Fruit fly (Drosophila melanogaster) whole organism, embryonic: Measurements from ENCODE around the gene Mipp2.

Experiments used
- C15 ChIP-seq: fragments of 200-800 bp; sonication (Bioruptor generic); IDR thresholded peaks from 3 replicates; pipeline ENCODE4 v1.3.6; 2022; ENCODE audit warnings: missing biosample characterization, missing genetic modification characterization
- CG10979 ChIP-seq: fragments of 200-800 bp; sonication (Bioruptor generic); optimal IDR thresholded peaks from 2 replicates; lab custom pipeline; 2018; ENCODE audit warnings: missing biosample characterization, mild to moderate bottlenecking, missing genetic modification characterization, moderate library complexity
- CG12155 ChIP-seq: fragments of 200-800 bp; sonication (Bioruptor generic); optimal IDR thresholded peaks from 3 replicates; lab custom pipeline; 2016; ENCODE audit warnings: missing biosample characterization, missing genetic modification characterization
- CG14965 ChIP-seq: fragments of 200-800 bp; sonication (Bioruptor generic); optimal IDR thresholded peaks from 2 replicates; lab custom pipeline; 2016; ENCODE audit warnings: missing biosample characterization, missing genetic modification characterization, borderline replicate concordance
- CG15479 ChIP-seq: fragments of 200-800 bp; sonication (Bioruptor generic); optimal IDR thresholded peaks from 3 replicates; lab custom pipeline; 2019; ENCODE audit warnings: missing biosample characterization, mild to moderate bottlenecking, missing genetic modification characterization, moderate library complexity
- CG16779 ChIP-seq: fragments of 200-800 bp; sonication (Bioruptor generic); IDR thresholded peaks from 2 replicates; pipeline ENCODE4 v1.3.6; 2022; ENCODE audit warnings: missing biosample characterization, missing genetic modification characterization
- CG16863 ChIP-seq: fragments of 200-800 bp; sonication (Bioruptor generic); optimal IDR thresholded peaks from 3 replicates; lab custom pipeline; 2016; ENCODE audit warnings: missing biosample characterization, missing genetic modification characterization
- CG17568 ChIP-seq: fragments of 200-800 bp; sonication (Bioruptor generic); optimal IDR thresholded peaks from 2 replicates; lab custom pipeline; 2018; ENCODE audit warnings: missing biosample characterization, mild to moderate bottlenecking, missing genetic modification characterization, moderate library complexity
- CG2116 ChIP-seq: fragments of 200-800 bp; sonication (Bioruptor generic); optimal IDR thresholded peaks from 3 replicates; lab custom pipeline; 2018; ENCODE audit warnings: missing biosample characterization, mild to moderate bottlenecking, missing genetic modification characterization
- CG2678 ChIP-seq: fragments of 200-800 bp; sonication (Bioruptor generic); optimal IDR thresholded peaks from 3 replicates; lab custom pipeline; 2019; ENCODE audit warnings: missing biosample characterization, mild to moderate bottlenecking, missing genetic modification characterization, moderate library complexity
- CG32532 ChIP-seq: fragments of 200-800 bp; sonication (Bioruptor generic); IDR thresholded peaks from 2 replicates; pipeline ENCODE4 v1.3.6; 2022; ENCODE audit warnings: missing biosample characterization, missing genetic modification characterization
- CG3281 ChIP-seq: fragments of 200-800 bp; sonication (Bioruptor generic); optimal IDR thresholded peaks from 3 replicates; lab custom pipeline; 2017; ENCODE audit warnings: missing biosample characterization, mild to moderate bottlenecking, missing genetic modification characterization
- CG3995 ChIP-seq: fragments of 200-800 bp; sonication (Bioruptor generic); optimal IDR thresholded peaks from 3 replicates; lab custom pipeline; 2016; ENCODE audit warnings: missing biosample characterization, missing genetic modification characterization
- CG4820 ChIP-seq: fragments of 200-800 bp; sonication (Bioruptor generic); optimal IDR thresholded peaks from 3 replicates; lab custom pipeline; 2016; ENCODE audit warnings: missing biosample characterization, missing genetic modification characterization
- CG4854 ChIP-seq: fragments of 200-800 bp; sonication (Bioruptor generic); optimal IDR thresholded peaks from 2 replicates; lab custom pipeline; 2016; ENCODE audit warnings: missing biosample characterization, missing genetic modification characterization, inconsistent platforms
- CG6272 ChIP-seq: fragments of 200-800 bp; sonication (Bioruptor generic); IDR thresholded peaks from 2 replicates; pipeline ENCODE4 v1.3.6; 2022; ENCODE audit warnings: missing biosample characterization, missing genetic modification characterization
- CG6689 ChIP-seq: fragments of 200-800 bp; sonication (Bioruptor generic); IDR thresholded peaks from 2 replicates; pipeline ENCODE4 v1.3.6; 2022; ENCODE audit warnings: missing biosample characterization, missing genetic modification characterization
- CG7271 ChIP-seq: fragments of 200-800 bp; sonication (Bioruptor generic); optimal IDR thresholded peaks from 2 replicates; lab custom pipeline; 2018; ENCODE audit warnings: missing biosample characterization, mild to moderate bottlenecking, missing genetic modification characterization, moderate library complexity
- Camta ChIP-seq: fragments of 200-800 bp; sonication (Bioruptor generic); optimal IDR thresholded peaks from 2 replicates; lab custom pipeline; 2016; ENCODE audit warnings: missing biosample characterization, missing genetic modification characterization
- Dll ChIP-seq: fragments of 200-800 bp; sonication (Bioruptor generic); IDR thresholded peaks from 4 replicates; pipeline ENCODE4 v1.3.6; 2022; ENCODE audit warnings: missing biosample characterization, missing genetic modification characterization; ENCODE audit not compliant: partially characterized antibody
- E2f1 ChIP-seq: fragments of 200-800 bp; sonication (Bioruptor generic); IDR thresholded peaks from 2 replicates; pipeline ENCODE4 v1.3.6; 2022; ENCODE audit warnings: missing biosample characterization, missing genetic modification characterization
- HLH4C ChIP-seq: fragments of 200-800 bp; sonication (Bioruptor generic); IDR thresholded peaks from 3 replicates; pipeline ENCODE4 v1.3.6; 2022; ENCODE audit warnings: missing biosample characterization, missing genetic modification characterization; ENCODE audit not compliant: partially characterized antibody
- HLHmδ ChIP-seq: fragments of 200-800 bp; sonication (Bioruptor generic); optimal IDR thresholded peaks from 2 replicates; lab custom pipeline; 2018; ENCODE audit warnings: missing biosample characterization, mild to moderate bottlenecking, missing genetic modification characterization, moderate library complexity
- Lpt ChIP-seq: fragments of >200 bp; optimal IDR thresholded peaks from 2 replicates; lab custom pipeline; 2018; ENCODE audit warnings: missing biosample characterization, missing genetic modification characterization
- Mes4 ChIP-seq: fragments of 200-800 bp; sonication (Bioruptor generic); optimal IDR thresholded peaks from 2 replicates; lab custom pipeline; 2016; ENCODE audit warnings: missing biosample characterization, missing genetic modification characterization
- NfI ChIP-seq: fragments of 200-800 bp; sonication (Bioruptor generic); optimal IDR thresholded peaks from 3 replicates; lab custom pipeline; 2018; ENCODE audit warnings: missing biosample characterization, mild to moderate bottlenecking, missing genetic modification characterization, moderate library complexity
- Pdp1 ChIP-seq, 2 experiments: fragments of 200-800 bp; sonication (Bioruptor generic); optimal IDR thresholded peaks; 3 replicates each; lab custom pipeline; 2016; ENCODE audit warnings: missing biosample characterization in 2 of 2, missing genetic modification characterization in 2 of 2, mild to moderate bottlenecking in 1 of 2, moderate library complexity in 1 of 2
- Poxn ChIP-seq: fragments of 200-800 bp; sonication (Bioruptor generic); IDR thresholded peaks from 2 replicates; pipeline ENCODE4 v1.3.6; 2022; ENCODE audit warnings: missing biosample characterization, missing genetic modification characterization
- Spps ChIP-seq: fragments of 200-800 bp; sonication (Bioruptor generic); optimal IDR thresholded peaks from 2 replicates; lab custom pipeline; 2018; ENCODE audit warnings: missing biosample characterization, mild to moderate bottlenecking, missing genetic modification characterization
- Stat92E ChIP-seq, 3 experiments: fragments of >200 bp in 2 of 3; fragments of 200-800 bp in 1 of 3; sonication (Bioruptor generic) in 1 of 3; optimal IDR thresholded peaks; 2 replicates each; lab custom pipeline; 2017 to 2019; ENCODE audit warnings: missing biosample characterization in 3 of 3, missing genetic modification characterization in 3 of 3, mild to moderate bottlenecking in 1 of 3, moderate library complexity in 1 of 3
- cad ChIP-seq: fragments of >200 bp; optimal IDR thresholded peaks from 2 replicates; lab custom pipeline; 2017; ENCODE audit warnings: missing biosample characterization, missing genetic modification characterization
- eyg ChIP-seq: fragments of 200-800 bp; sonication (Bioruptor generic); optimal IDR thresholded peaks from 3 replicates; lab custom pipeline; 2016; ENCODE audit warnings: missing biosample characterization, missing genetic modification characterization
- grn ChIP-seq: fragments of 200-800 bp; sonication (Bioruptor generic); optimal IDR thresholded peaks from 3 replicates; lab custom pipeline; 2017; ENCODE audit warnings: missing biosample characterization, missing genetic modification characterization
- lov ChIP-seq, 2 experiments: fragments of 200-800 bp in 1 of 2; fragments of >200 bp in 1 of 2; sonication (Bioruptor generic) in 1 of 2; IDR thresholded peaks in 1 of 2; optimal IDR thresholded peaks in 1 of 2; 2 replicates in 1 of 2; 3 replicates in 1 of 2; pipeline versions ENCODE4 v1.3.6 to Lab custom; 2017 to 2022; ENCODE audit warnings: missing biosample characterization in 1 of 2, missing genetic modification characterization in 1 of 2
- mam ChIP-seq: fragments of 200-800 bp; sonication (Bioruptor generic); optimal IDR thresholded peaks from 3 replicates; lab custom pipeline; 2016; ENCODE audit warnings: missing biosample characterization, missing genetic modification characterization
- nerfin-1 ChIP-seq: fragments of 200-800 bp; sonication (Bioruptor generic); optimal IDR thresholded peaks from 3 replicates; lab custom pipeline; 2019; ENCODE audit warnings: missing biosample characterization, mild to moderate bottlenecking, missing genetic modification characterization, moderate library complexity
- nom ChIP-seq: fragments of 200-800 bp; sonication (Bioruptor generic); optimal IDR thresholded peaks from 2 replicates; lab custom pipeline; 2017; ENCODE audit warnings: missing biosample characterization, missing genetic modification characterization, mild to moderate bottlenecking, moderate library complexity, missing genetic modification reagents
- oc ChIP-seq: fragments of 200-800 bp; sonication (Bioruptor generic); optimal IDR thresholded peaks from 2 replicates; lab custom pipeline; 2018; ENCODE audit warnings: missing biosample characterization, mild to moderate bottlenecking, missing genetic modification characterization, moderate library complexity
- onecut ChIP-seq: fragments of 200-800 bp; sonication (Bioruptor generic); IDR thresholded peaks from 2 replicates; pipeline ENCODE4 v1.3.6; 2022; ENCODE audit warnings: missing biosample characterization, missing genetic modification characterization
- pho ChIP-seq: fragments of 200-800 bp; sonication (Bioruptor generic); optimal IDR thresholded peaks from 2 replicates; lab custom pipeline; 2016; ENCODE audit warnings: missing biosample characterization, missing genetic modification characterization
- salm ChIP-seq: fragments of 200-800 bp; sonication (Bioruptor generic); optimal IDR thresholded peaks from 2 replicates; lab custom pipeline; 2018; ENCODE audit warnings: missing biosample characterization, mild to moderate bottlenecking, missing genetic modification characterization
- sd ChIP-seq: fragments of 200-800 bp; sonication (Bioruptor generic); optimal IDR thresholded peaks from 3 replicates; lab custom pipeline; 2018; ENCODE audit warnings: missing biosample characterization, mild to moderate bottlenecking, missing genetic modification characterization, moderate library complexity
- sens ChIP-seq: fragments of 200-800 bp; sonication (Bioruptor generic); peaks from one replicate; lab custom pipeline; 2016; ENCODE audit warnings: missing biosample characterization, missing genetic modification characterization
- sna ChIP-seq: fragments of 200-800 bp; sonication (Bioruptor generic); IDR thresholded peaks from 2 replicates; pipeline ENCODE4 v1.3.6; 2022; ENCODE audit warnings: missing biosample characterization, missing genetic modification characterization; ENCODE audit not compliant: partially characterized antibody
- so ChIP-seq: fragments of 200-800 bp; sonication (Bioruptor generic); IDR thresholded peaks from 3 replicates; pipeline ENCODE4 v1.3.6; 2022; ENCODE audit warnings: missing biosample characterization, missing genetic modification characterization
- sqz ChIP-seq: fragments of 200-800 bp; sonication (Bioruptor generic); optimal IDR thresholded peaks from 3 replicates; lab custom pipeline; 2018; ENCODE audit warnings: missing biosample characterization, mild to moderate bottlenecking, missing genetic modification characterization
- tll ChIP-seq, 2 experiments: fragments of 200-800 bp in 1 of 2; fragments of >200 bp in 1 of 2; sonication (Bioruptor generic) in 1 of 2; optimal IDR thresholded peaks; 2 replicates each; lab custom pipeline; 2017 to 2019; ENCODE audit warnings: missing biosample characterization in 2 of 2, missing genetic modification characterization in 2 of 2, mild to moderate bottlenecking in 1 of 2, moderate library complexity in 1 of 2
- tx ChIP-seq: fragments of 200-800 bp; sonication (Bioruptor generic); optimal IDR thresholded peaks from 2 replicates; lab custom pipeline; 2016; ENCODE audit warnings: missing biosample characterization, missing genetic modification characterization
- unc-4 ChIP-seq: fragments of 200-800 bp; sonication (Bioruptor generic); IDR thresholded peaks from 2 replicates; pipeline ENCODE4 v1.3.6; 2022; ENCODE audit warnings: missing biosample characterization, missing genetic modification characterization; ENCODE audit not compliant: partially characterized antibody
- zen ChIP-seq: fragments of 200-800 bp; sonication (Bioruptor generic); optimal IDR thresholded peaks from 3 replicates; lab custom pipeline; 2018; ENCODE audit warnings: missing biosample characterization, mild to moderate bottlenecking, missing genetic modification characterization, moderate library complexity

The Mipp2 gene

DNA sequence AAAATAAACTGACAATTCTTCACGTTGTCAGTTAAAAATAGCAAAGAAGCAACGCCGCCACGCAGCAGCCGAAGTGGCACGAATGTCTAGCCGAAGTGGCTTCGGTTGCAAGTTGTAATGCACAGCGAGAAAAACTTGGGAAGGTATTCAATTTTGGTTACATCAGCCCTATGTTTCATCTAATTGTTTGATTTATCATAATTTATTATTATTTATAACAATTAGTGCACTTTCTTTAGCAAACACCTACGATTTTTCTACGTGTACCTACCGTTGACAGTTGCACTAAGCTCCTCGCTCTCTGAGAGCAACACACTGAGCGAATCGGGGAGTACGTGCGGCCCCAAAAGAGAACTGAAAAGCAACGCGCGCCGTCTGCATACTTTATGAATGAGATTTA, 16.4 kb downstream of the Mipp2 start, which contains the start of gene Tsp5D (continued):
- TF ChIP-seq pho (GFP tag; lab: Kevin White, UChicago) (no peak), unc-4 (GFP tag; lab: Robert Waterston, UW) (no peak), Stat92E (GFP tag; optimal IDR thresholded peaks at IDR 0.05; lab: Kevin White, UChicago) (peak in 1 of 3 experiments; percentile 41), cad (GFP tag; lab: Kevin White, UChicago) (no peak), C15 (GFP tag; lab: Robert Waterston, UW) (peak; percentile 82), HLHmδ (GFP tag; lab: Kevin White, UChicago) (no peak), tx (peak; percentile 36), salm (tag; lab: Kevin White, UChicago) (peak; percentile 90), sqz (GFP tag; lab: Kevin White, UChicago) (peak; percentile 88), CG14965 (no peak), CG12155 (GFP tag; lab: Kevin White, UChicago) (peak; percentile 69), CG10979 (tag; lab: Kevin White, UChicago) (peak; percentile 95), CG15479 (GFP tag; lab: Kevin White, UChicago) (no peak), NfI (GFP tag; lab: Kevin White, UChicago) (peak; percentile 87), sna (GFP tag; lab: Robert Waterston, UW) (no peak), HLH4C (GFP tag; lab: Robert Waterston, UW) (no peak), CG6272 (peak; percentile 87), mam (GFP tag; lab: Kevin White, UChicago) (peak; percentile 7), nom (GFP tag; lab: Kevin White, UChicago) (peak; percentile 95), sens (GFP tag; lab: Kevin White, UChicago) (peak; percentile 89), Mes4 (no peak), eyg (no peak), zen (peak; percentile 81), Camta (peak; percentile 72), CG6689 (GFP tag; lab: Robert Waterston, UW) (peak; percentile 94), CG4854 (GFP tag; lab: Kevin White, UChicago) (peak; percentile 82), lov (optimal IDR thresholded peaks at IDR 0.05; lab: Kevin White, UChicago) (no peak), lov (GFP tag; IDR thresholded peaks at IDR 0.05; lab: Robert Waterston, UW) (peak; percentile 93), CG3995 (GFP tag; lab: Kevin White, UChicago) (no peak), grn (no peak), Lpt (GFP tag; lab: Kevin White, UChicago) (no peak), Poxn (GFP tag; lab: Robert Waterston, UW) (no peak), Spps (tag; lab: Kevin White, UChicago) (peak; percentile 78), sd (tag; lab: Kevin White, UChicago) (peak; percentile 73), CG4820 (GFP tag; lab: Kevin White, UChicago) (peak; percentile 93), CG16863 (peak; percentile 58), CG2116 (GFP tag; lab: Kevin White, UChicago) (peak; percentile 43), Pdp1 (GFP tag; optimal IDR thresholded peaks at IDR 0.05; lab: Kevin White, UChicago) (peak; percentile 29 to 43), nerfin-1 (tag; lab: Kevin White, UChicago) (peak; percentile 90), CG16779 (GFP tag; lab: Robert Waterston, UW) (peak; percentile 47; the same call in 1 of the 2 replicates), CG17568 (peak; percentile 82), tll (GFP tag; optimal IDR thresholded peaks at IDR 0.05; lab: Kevin White, UChicago) (no peak), CG2678 (tag; lab: Kevin White, UChicago) (peak; percentile 95), CG32532 (GFP tag; lab: Robert Waterston, UW) (peak; percentile 82), CG7271 (tag; lab: Kevin White, UChicago) (peak; percentile 1), Dll (no peak), CG3281 (GFP tag; lab: Kevin White, UChicago) (peak; percentile 75), oc (tag; lab: Kevin White, UChicago) (peak; percentile 95), E2f1 (GFP tag; lab: Robert Waterston, UW) (peak; percentile 95), onecut (GFP tag; lab: Robert Waterston, UW) (peak; percentile 92), so (GFP tag; lab: Robert Waterston, UW) (peak; percentile 96)
